Fruit fly (Drosophila melanogaster) whole organism, embryonic: ENCODE data around the gene hiro.

Experiments used
- B-H1 ChIP-seq: fragments of 200-800 bp; sonication (Bioruptor generic); IDR thresholded peaks from 3 replicates; pipeline ENCODE4 v1.3.6; 2022; ENCODE audit warnings: missing biosample characterization, missing genetic modification characterization
- Bgb ChIP-seq: fragments of 200-800 bp; sonication (Bioruptor generic); IDR thresholded peaks from 2 replicates; pipeline ENCODE4 v1.3.6; 2022; ENCODE audit warnings: missing biosample characterization, missing genetic modification characterization; ENCODE audit not compliant: partially characterized antibody
- CG10321 ChIP-seq: fragments of 200-800 bp; sonication (Bioruptor generic); IDR thresholded peaks from 2 replicates; pipeline ENCODE4 v1.3.6; 2022; ENCODE audit warnings: missing biosample characterization, missing genetic modification characterization
- CG10565 ChIP-seq: fragments of 200-800 bp; sonication (Bioruptor generic); optimal IDR thresholded peaks from 3 replicates; lab custom pipeline; 2016; ENCODE audit warnings: missing biosample characterization, mild to moderate bottlenecking, missing genetic modification characterization
- CG10959 ChIP-seq: fragments of 200-800 bp; sonication (Bioruptor generic); IDR thresholded peaks from 2 replicates; pipeline ENCODE4 v1.3.6; 2022; ENCODE audit warnings: missing biosample characterization, missing genetic modification characterization
- CG11504 ChIP-seq: fragments of 200-800 bp; sonication (Bioruptor generic); optimal IDR thresholded peaks from 3 replicates; lab custom pipeline; 2019; ENCODE audit warnings: missing biosample characterization, mild to moderate bottlenecking, missing genetic modification characterization, moderate library complexity
- CG13894 ChIP-seq: fragments of 200-800 bp; sonication (Bioruptor generic); optimal IDR thresholded peaks from 3 replicates; lab custom pipeline; 2018; ENCODE audit warnings: missing biosample characterization, mild to moderate bottlenecking, missing genetic modification characterization, moderate library complexity
- CG14710 ChIP-seq: fragments of 200-800 bp; sonication (Bioruptor generic); optimal IDR thresholded peaks from 3 replicates; lab custom pipeline; 2019; ENCODE audit warnings: missing biosample characterization, mild to moderate bottlenecking, missing genetic modification characterization, moderate library complexity
- CG16863 ChIP-seq: fragments of 200-800 bp; sonication (Bioruptor generic); optimal IDR thresholded peaks from 3 replicates; lab custom pipeline; 2016; ENCODE audit warnings: missing biosample characterization, missing genetic modification characterization
- CG1792 ChIP-seq: fragments of 200-800 bp; sonication (Bioruptor generic); optimal IDR thresholded peaks from 2 replicates; lab custom pipeline; 2016; ENCODE audit warnings: missing biosample characterization, missing genetic modification characterization
- CG18599 ChIP-seq: fragments of 200-800 bp; sonication (Bioruptor generic); optimal IDR thresholded peaks from 3 replicates; lab custom pipeline; 2017; ENCODE audit warnings: missing biosample characterization, missing genetic modification characterization, mild to moderate bottlenecking, moderate library complexity, missing genetic modification reagents
- CG18619 ChIP-seq: fragments of 200-800 bp; sonication (Bioruptor generic); optimal IDR thresholded peaks from 3 replicates; lab custom pipeline; 2017; ENCODE audit warnings: missing biosample characterization, mild to moderate bottlenecking, missing genetic modification characterization
- CG30403 ChIP-seq: fragments of 200-800 bp; sonication (Bioruptor generic); optimal IDR thresholded peaks from 3 replicates; lab custom pipeline; 2016; ENCODE audit warnings: missing biosample characterization, missing genetic modification characterization
- CG33213 ChIP-seq: fragments of 200-800 bp; sonication (Bioruptor generic); optimal IDR thresholded peaks from 3 replicates; lab custom pipeline; 2016; ENCODE audit warnings: missing biosample characterization, missing genetic modification characterization
- CG42726 ChIP-seq: fragments of 200-800 bp; sonication (Bioruptor generic); IDR thresholded peaks from 2 replicates; pipeline ENCODE4 v1.3.6; 2022; ENCODE audit warnings: missing biosample characterization, missing genetic modification characterization; ENCODE audit not compliant: partially characterized antibody
- CG4707 ChIP-seq: fragments of 200-800 bp; sonication (Bioruptor generic); optimal IDR thresholded peaks from 2 replicates; lab custom pipeline; 2018; ENCODE audit warnings: missing biosample characterization, mild to moderate bottlenecking, missing genetic modification characterization, moderate library complexity
- CG5180 ChIP-seq: fragments of 200-800 bp; sonication (Bioruptor generic); optimal IDR thresholded peaks from 3 replicates; lab custom pipeline; 2017; ENCODE audit warnings: missing biosample characterization, missing genetic modification characterization, mild to moderate bottlenecking, moderate library complexity, missing genetic modification reagents
- CG6791 ChIP-seq: fragments of 200-800 bp; sonication (Bioruptor generic); IDR thresholded peaks from 3 replicates; pipeline ENCODE4 v1.3.6; 2022; ENCODE audit warnings: missing biosample characterization, missing genetic modification characterization; ENCODE audit not compliant: partially characterized antibody
- CG6854 ChIP-seq: fragments of 200-800 bp; sonication (Bioruptor generic); optimal IDR thresholded peaks from 3 replicates; lab custom pipeline; 2017; ENCODE audit warnings: missing biosample characterization, mild to moderate bottlenecking, missing genetic modification characterization
- CG7839 ChIP-seq: fragments of 200-800 bp; sonication (Bioruptor generic); optimal IDR thresholded peaks from 3 replicates; lab custom pipeline; 2018; ENCODE audit warnings: missing biosample characterization, mild to moderate bottlenecking, missing genetic modification characterization, moderate library complexity
- CG7928 ChIP-seq: fragments of 200-800 bp; sonication (Bioruptor generic); optimal IDR thresholded peaks from 2 replicates; lab custom pipeline; 2017; ENCODE audit warnings: missing biosample characterization, mild to moderate bottlenecking, missing genetic modification characterization
- CG9215 ChIP-seq: fragments of 200-800 bp; sonication (Bioruptor generic); IDR thresholded peaks from 2 replicates; pipeline ENCODE4 v1.3.6; 2022; ENCODE audit warnings: missing biosample characterization, missing genetic modification characterization
- CG9609 ChIP-seq: fragments of 200-800 bp; sonication (Bioruptor generic); optimal IDR thresholded peaks from 3 replicates; lab custom pipeline; 2016; ENCODE audit warnings: missing biosample characterization, missing genetic modification characterization
- D19A ChIP-seq: fragments of 200-800 bp; optimal IDR thresholded peaks from 3 replicates; lab custom pipeline; 2019; ENCODE audit warnings: missing biosample characterization, mild to moderate bottlenecking, missing genetic modification characterization, moderate library complexity
- Dll ChIP-seq: fragments of 200-800 bp; sonication (Bioruptor generic); IDR thresholded peaks from 4 replicates; pipeline ENCODE4 v1.3.6; 2022; ENCODE audit warnings: missing biosample characterization, missing genetic modification characterization; ENCODE audit not compliant: partially characterized antibody
- E2f1 ChIP-seq: fragments of 200-800 bp; sonication (Bioruptor generic); IDR thresholded peaks from 2 replicates; pipeline ENCODE4 v1.3.6; 2022; ENCODE audit warnings: missing biosample characterization, missing genetic modification characterization
- ERR ChIP-seq: fragments of 200-800 bp; sonication (Bioruptor generic); optimal IDR thresholded peaks from 2 replicates; lab custom pipeline; 2016; ENCODE audit warnings: missing biosample characterization, missing genetic modification characterization
- Eip74EF ChIP-seq, 2 experiments: fragments of 200-800 bp in 1 of 2; fragments of >200 bp in 1 of 2; sonication (Bioruptor generic) in 1 of 2; optimal IDR thresholded peaks; 2 replicates each; lab custom pipeline; 2017 to 2019; ENCODE audit warnings: missing biosample characterization in 2 of 2, missing genetic modification characterization in 2 of 2, mild to moderate bottlenecking in 1 of 2, moderate library complexity in 1 of 2
- Fer2 ChIP-seq: fragments of 200-800 bp; sonication (Bioruptor generic); optimal IDR thresholded peaks from 2 replicates; lab custom pipeline; 2018; ENCODE audit warnings: missing biosample characterization, mild to moderate bottlenecking, missing genetic modification characterization, moderate library complexity
- HmgD ChIP-seq: fragments of 200-800 bp; sonication (Bioruptor generic); optimal IDR thresholded peaks from 3 replicates; lab custom pipeline; 2016; ENCODE audit warnings: missing biosample characterization, missing genetic modification characterization
- Mad ChIP-seq: fragments of 200-800 bp; sonication (Bioruptor generic); optimal IDR thresholded peaks from 2 replicates; lab custom pipeline; 2016; ENCODE audit warnings: missing biosample characterization, missing genetic modification characterization
- Oaz ChIP-seq: fragments of 200-800 bp; sonication (Bioruptor generic); IDR thresholded peaks from 2 replicates; pipeline ENCODE4 v1.3.6; 2022; ENCODE audit warnings: missing biosample characterization, missing genetic modification characterization
- Opbp ChIP-seq: fragments of 200-800 bp; sonication (Bioruptor generic); IDR thresholded peaks from 3 replicates; pipeline ENCODE4 v1.3.6; 2022; ENCODE audit warnings: missing biosample characterization, missing genetic modification characterization; ENCODE audit not compliant: partially characterized antibody
- Scr ChIP-seq: fragments of 200-800 bp; sonication (Bioruptor generic); IDR thresholded peaks from 2 replicates; pipeline ENCODE4 v1.3.6; 2022; ENCODE audit warnings: missing biosample characterization, missing genetic modification characterization; ENCODE audit not compliant: partially characterized antibody
- Sox102F ChIP-seq: fragments of 200-800 bp; sonication (Bioruptor generic); optimal IDR thresholded peaks from 2 replicates; lab custom pipeline; 2018; ENCODE audit warnings: missing biosample characterization, mild to moderate bottlenecking, missing genetic modification characterization, moderate library complexity
- Taf1 ChIP-seq: fragments of 200-800 bp; sonication (Bioruptor generic); IDR thresholded peaks from 2 replicates; pipeline ENCODE4 v1.3.6; 2022; ENCODE audit warnings: missing biosample characterization, missing genetic modification characterization
- Vsx1 ChIP-seq: fragments of 200-800 bp; sonication (Bioruptor generic); optimal IDR thresholded peaks from 2 replicates; lab custom pipeline; 2017; ENCODE audit warnings: missing biosample characterization, mild to moderate bottlenecking, missing genetic modification characterization, missing genetic modification reagents
- h ChIP-seq: fragments of >200 bp; optimal IDR thresholded peaks from 2 replicates; lab custom pipeline; 2017
- pan ChIP-seq, 4 experiments: fragments of >200 bp in 3 of 4; fragments of 200-800 bp in 1 of 4; sonication (Bioruptor generic) in 1 of 4; optimal IDR thresholded peaks in 3 of 4; IDR thresholded peaks in 1 of 4; 2 replicates each; pipeline versions ENCODE4 v1.3.6 to Lab custom; 2017 to 2022; ENCODE audit warnings: missing biosample characterization in 2 of 4, missing genetic modification characterization in 2 of 4, mixed read lengths in 1 of 4
- pum ChIP-seq: fragments of 200-800 bp; sonication (Bioruptor generic); optimal IDR thresholded peaks from 2 replicates; lab custom pipeline; 2016; ENCODE audit warnings: missing biosample characterization, missing genetic modification characterization
- sc ChIP-seq, 3 experiments: fragments of >200 bp in 2 of 3; fragments of 200-800 bp in 1 of 3; sonication (Bioruptor generic) in 1 of 3; optimal IDR thresholded peaks; 2 replicates in 2 of 3; 3 replicates in 1 of 3; lab custom pipeline; 2017; ENCODE audit warnings: mild to moderate bottlenecking in 1 of 3, missing biosample characterization in 1 of 3, missing genetic modification characterization in 1 of 3, missing genetic modification reagents in 1 of 3
- sens-2 ChIP-seq: fragments of 200-800 bp; sonication (Bioruptor generic); IDR thresholded peaks from 2 replicates; pipeline ENCODE4 v1.3.6; 2022; ENCODE audit warnings: missing biosample characterization, missing genetic modification characterization
- seq ChIP-seq: fragments of 200-800 bp; sonication (Bioruptor generic); IDR thresholded peaks from 2 replicates; pipeline ENCODE4 v1.3.6; 2022; ENCODE audit warnings: missing biosample characterization, missing genetic modification characterization
- slbo ChIP-seq: fragments of 200-800 bp; sonication (Bioruptor generic); IDR thresholded peaks from 2 replicates; pipeline ENCODE4 v1.3.6; 2022; ENCODE audit warnings: missing biosample characterization, missing genetic modification characterization
- tgo ChIP-seq: fragments of 200-800 bp; sonication (Bioruptor generic); IDR thresholded peaks from 3 replicates; pipeline ENCODE4 v1.3.6; 2022; ENCODE audit warnings: missing biosample characterization, missing genetic modification characterization
- tin ChIP-seq: fragments of 200-800 bp; sonication (Bioruptor generic); optimal IDR thresholded peaks from 3 replicates; lab custom pipeline; 2016; ENCODE audit warnings: missing biosample characterization, missing genetic modification characterization
- tio ChIP-seq: fragments of 200-800 bp; sonication (Bioruptor generic); optimal IDR thresholded peaks from 2 replicates; lab custom pipeline; 2017; ENCODE audit warnings: missing biosample characterization, missing genetic modification characterization, inconsistent platforms
- toy ChIP-seq: fragments of 200-800 bp; sonication (Bioruptor generic); IDR thresholded peaks from 2 replicates; pipeline ENCODE4 v1.3.6; 2022; ENCODE audit warnings: missing biosample characterization, missing genetic modification characterization

The hiro gene

DNA sequence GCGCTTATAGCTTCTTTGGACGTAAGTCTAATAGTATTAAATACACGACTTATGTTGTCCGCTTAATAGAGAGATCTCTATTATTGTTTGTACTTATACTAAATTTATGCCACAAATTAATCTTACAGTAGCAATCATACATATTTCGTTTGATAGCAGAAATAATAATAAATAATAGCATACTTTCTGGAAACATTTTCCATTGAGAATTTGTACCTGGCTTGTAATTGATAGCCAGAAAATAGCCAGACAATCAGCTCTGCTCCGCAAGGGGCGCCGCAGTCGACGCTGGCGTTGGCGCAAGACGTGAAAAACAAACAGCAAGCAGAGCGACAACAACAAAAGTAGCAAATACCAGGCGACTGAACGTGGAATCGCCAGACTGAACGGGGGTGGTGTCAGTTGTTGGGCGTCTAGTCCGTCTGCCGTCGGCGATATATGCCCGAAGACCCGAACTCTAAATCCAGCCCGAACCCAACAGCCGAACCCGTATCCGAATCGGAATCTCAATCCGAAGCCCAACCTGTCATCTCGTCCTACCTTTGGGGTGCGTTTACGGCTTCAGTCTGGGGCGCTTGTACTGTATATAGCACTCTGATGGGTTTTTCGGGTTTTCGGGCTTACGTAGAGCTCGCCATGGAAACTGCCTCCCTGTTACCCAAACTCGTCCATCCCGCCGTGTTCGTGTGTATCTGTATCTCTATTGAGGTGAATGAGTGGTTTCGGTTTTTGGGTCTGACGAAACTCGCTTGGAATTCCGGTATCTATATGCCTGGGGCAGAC is 11.8 kb upstream of the hiro start (continued):
- TF ChIP-seq CG6791 (peak; percentile 89), Opbp (GFP tag; lab: Robert Waterston, UW) (no peak), CG10565 (GFP tag; lab: Kevin White, UChicago) (no peak), CG18599 (GFP tag; lab: Kevin White, UChicago) (peak; percentile 60), CG10321 (GFP tag; lab: Robert Waterston, UW) (no peak), E2f1 (GFP tag; lab: Robert Waterston, UW) (no peak), CG10959 (GFP tag; lab: Robert Waterston, UW) (no peak), Mad (GFP tag; lab: Kevin White, UChicago) (peak; percentile 38), CG42726 (GFP tag; lab: Robert Waterston, UW) (no peak), CG11504 (tag; lab: Kevin White, UChicago) (peak; percentile 47), pum (peak; percentile 3), HmgD (GFP tag; lab: Kevin White, UChicago) (no peak), CG6854 (GFP tag; lab: Kevin White, UChicago) (no peak), CG5180 (GFP tag; lab: Kevin White, UChicago) (no peak), CG18619 (GFP tag; lab: Kevin White, UChicago) (peak; percentile 47), CG4707 (GFP tag; lab: Kevin White, UChicago) (no peak), sens-2 (GFP tag; lab: Robert Waterston, UW) (no peak), Oaz (no peak), Sox102F (GFP tag; lab: Kevin White, UChicago) (peak; percentile 27), tio (peak; percentile 61), tgo (GFP tag; lab: Robert Waterston, UW) (no peak), CG1792 (GFP tag; lab: Kevin White, UChicago) (no peak), CG13894 (peak; percentile 100), Taf1 (GFP tag; lab: Robert Waterston, UW) (no peak), CG16863 (GFP tag; lab: Kevin White, UChicago) (no peak), CG33213 (GFP tag; lab: Kevin White, UChicago) (no peak), sc (optimal IDR thresholded peaks at IDR 0.05; lab: Kevin White, UChicago) (no peak), sc (GFP tag; optimal IDR thresholded peaks at IDR 0.05; lab: Kevin White, UChicago) (no peak), Bgb (GFP tag; lab: Robert Waterston, UW) (peak; percentile 20; the same call in 1 of the 2 replicates), CG7839 (tag; lab: Kevin White, UChicago) (peak; percentile 58), Dll (peak; percentile 14; the same call in 1 of the 4 replicates), B-H1 (GFP tag; lab: Robert Waterston, UW) (no peak), pan (optimal IDR thresholded peaks at IDR 0.05; lab: Kevin White, UChicago) (no peak), pan (GFP tag; optimal IDR thresholded peaks at IDR 0.05 in 1 of 2, IDR thresholded peaks at IDR 0.05 in 1 of 2) (no peak), CG14710 (tag; lab: Kevin White, UChicago) (peak; percentile 33), D19A (tag; lab: Kevin White, UChicago) (peak; percentile 55), tin (GFP tag; lab: Kevin White, UChicago) (peak; percentile 19), Eip74EF (GFP tag; optimal IDR thresholded peaks at IDR 0.05; lab: Kevin White, UChicago) (no peak), CG7928 (GFP tag; lab: Kevin White, UChicago) (no peak), toy (GFP tag; lab: Robert Waterston, UW) (no peak), Fer2 (tag; lab: Kevin White, UChicago) (no peak), ERR (GFP tag; lab: Kevin White, UChicago) (no peak), CG9215 (GFP tag; lab: Robert Waterston, UW) (peak; percentile 28; the same call in 1 of the 2 replicates), seq (no peak), CG30403 (GFP tag; lab: Kevin White, UChicago) (peak; percentile 66), CG9609 (GFP tag; lab: Kevin White, UChicago) (peak; percentile 11), Scr (no peak), h (lab: Kevin White, UChicago) (no peak), Vsx1 (GFP tag; lab: Kevin White, UChicago) (no peak), slbo (GFP tag; lab: Robert Waterston, UW) (no peak)
